Worm (Caenorhabditis elegans) whole organism, L1 larva: ENCODE results near the gene D2096.5.

ENCODE experiments used
- C04F5.9 ChIP-seq: sonication (generic microtip); optimal IDR thresholded peaks from 2 replicates; lab custom pipeline; 2016; ENCODE audit warnings: missing genetic modification characterization, missing compliant biosample characterization
- C16A3.4 ChIP-seq: fragments of 150-350 bp; optimal IDR thresholded peaks from 2 replicates; lab custom pipeline; 2014; ENCODE audit warnings: missing biosample characterization, missing genetic modification characterization
- C34B4.2 ChIP-seq: sonication (generic microtip); optimal IDR thresholded peaks from 2 replicates; lab custom pipeline; 2017; ENCODE audit warnings: mild to moderate bottlenecking, missing genetic modification characterization, missing compliant biosample characterization
- Y116A8C.19 ChIP-seq: sonication (generic microtip); optimal IDR thresholded peaks from 2 replicates; lab custom pipeline; 2016; ENCODE audit warnings: missing compliant biosample characterization, missing genetic modification characterization, borderline replicate concordance
- alr-1 ChIP-seq: fragments of 200-800 bp; sonication (Bioruptor generic); optimal IDR thresholded peaks from 2 replicates; lab custom pipeline; 2018; ENCODE audit warnings: borderline replicate concordance, mild to moderate bottlenecking, missing genetic modification characterization, missing compliant biosample characterization
- aly-2 ChIP-seq: fragments of 150-350 bp; optimal IDR thresholded peaks from 2 replicates; lab custom pipeline; 2014; ENCODE audit warnings: missing biosample characterization, missing genetic modification characterization
- ceh-88 ChIP-seq: fragments of 200-800 bp; sonication (Bioruptor generic); IDR thresholded peaks from 2 replicates; pipeline ENCODE4 v1.3.6; 2022; ENCODE audit warnings: missing genetic modification characterization, missing compliant biosample characterization
- ceh-90 ChIP-seq: sonication (generic microtip); optimal IDR thresholded peaks from 2 replicates; lab custom pipeline; 2016; ENCODE audit warnings: missing genetic modification characterization, missing compliant biosample characterization
- ces-1 ChIP-seq: fragments of 150-350 bp; optimal IDR thresholded peaks from 2 replicates; lab custom pipeline; 2014; ENCODE audit warnings: missing biosample characterization, missing genetic modification reagents, missing genetic modification characterization
- dpl-1 ChIP-seq, 3 experiments: fragments of 150-350 bp in 2 of 3; sonication (generic microtip) in 1 of 3; optimal IDR thresholded peaks; 2 replicates each; lab custom pipeline; 2014 to 2017; ENCODE audit warnings: missing biosample characterization in 3 of 3, missing genetic modification characterization in 3 of 3, missing genetic modification reagents in 3 of 3
- efl-1 ChIP-seq, 4 experiments: fragments of 150-350 bp; optimal IDR thresholded peaks in 3 of 4; peaks in 1 of 4; 1 replicate in 1 of 4; 2 replicates in 3 of 4; lab custom pipeline; 2014; ENCODE audit warnings: missing biosample characterization in 2 of 4, missing genetic modification characterization in 2 of 4, missing genetic modification reagents in 2 of 4
- elt-2 ChIP-seq: sonication (generic microtip); optimal IDR thresholded peaks from 2 replicates; lab custom pipeline; 2016; ENCODE audit warnings: missing genetic modification characterization, mild to moderate bottlenecking, inconsistent platforms, missing compliant biosample characterization, missing genetic modification reagents
- elt-3 ChIP-seq, 6 experiments: fragments of 150-350 bp in 1 of 6; sonication (generic microtip); optimal IDR thresholded peaks; 2 replicates each; lab custom pipeline; 2017 to 2018; ENCODE audit warnings: missing biosample characterization in 6 of 6, missing genetic modification characterization in 6 of 6, inconsistent platforms in 1 of 6
- fkh-8 ChIP-seq: sonication (generic microtip); optimal IDR thresholded peaks from 2 replicates; lab custom pipeline; 2016; ENCODE audit warnings: mild to moderate bottlenecking, missing genetic modification characterization, missing compliant biosample characterization
- hlh-4 ChIP-seq: sonication (generic microtip); optimal IDR thresholded peaks from 2 replicates; lab custom pipeline; 2016; ENCODE audit warnings: mild to moderate bottlenecking, missing genetic modification characterization, missing compliant biosample characterization
- hpl-2 ChIP-seq: fragments of 150-350 bp; optimal IDR thresholded peaks from 2 replicates; lab custom pipeline; 2014; ENCODE audit warnings: missing biosample characterization, missing genetic modification reagents, missing genetic modification characterization
- irx-1 ChIP-seq: sonication (generic microtip); optimal IDR thresholded peaks from 2 replicates; lab custom pipeline; 2016; ENCODE audit warnings: missing genetic modification characterization, missing compliant biosample characterization
- lin-13 ChIP-seq: fragments of 150-350 bp; optimal IDR thresholded peaks from 2 replicates; lab custom pipeline; 2014; ENCODE audit warnings: missing biosample characterization, missing genetic modification reagents, missing genetic modification characterization
- lin-14 ChIP-seq: fragments of 200-800 bp; sonication (Bioruptor generic); optimal IDR thresholded peaks from 2 replicates; lab custom pipeline; 2018; ENCODE audit warnings: mild to moderate bottlenecking, missing genetic modification characterization, moderate library complexity, missing compliant biosample characterization
- lin-15B ChIP-seq: fragments of 150-350 bp; sonication (generic microtip); optimal IDR thresholded peaks from 3 replicates; lab custom pipeline; 2014; ENCODE audit warnings: missing biosample characterization, missing genetic modification characterization
- lin-35 ChIP-seq, 2 experiments: fragments of 150-350 bp; optimal IDR thresholded peaks; 2 replicates each; lab custom pipeline; 2014; ENCODE audit warnings: missing biosample characterization in 2 of 2, missing genetic modification characterization in 2 of 2, missing genetic modification reagents in 2 of 2
- mef-2 ChIP-seq: fragments of 150-350 bp; optimal IDR thresholded peaks from 2 replicates; lab custom pipeline; 2014; ENCODE audit warnings: missing biosample characterization, missing genetic modification characterization
- mep-1 ChIP-seq: fragments of 150-350 bp; optimal IDR thresholded peaks from 2 replicates; lab custom pipeline; 2014; ENCODE audit warnings: missing biosample characterization, missing genetic modification characterization
- nhr-11 ChIP-seq: fragments of 150-350 bp; optimal IDR thresholded peaks from 2 replicates; lab custom pipeline; 2014; ENCODE audit warnings: missing biosample characterization, missing genetic modification characterization
- nhr-237 ChIP-seq: fragments of 150-350 bp; optimal IDR thresholded peaks from 2 replicates; lab custom pipeline; 2014; ENCODE audit warnings: missing biosample characterization, missing genetic modification characterization
- nhr-47 ChIP-seq: sonication (generic microtip); optimal IDR thresholded peaks from 2 replicates; lab custom pipeline; 2016; ENCODE audit warnings: mild to moderate bottlenecking, missing genetic modification characterization, moderate library complexity, missing compliant biosample characterization
- nhr-71 ChIP-seq: sonication (generic microtip); optimal IDR thresholded peaks from 2 replicates; lab custom pipeline; 2016; ENCODE audit warnings: mild to moderate bottlenecking, missing genetic modification characterization, moderate library complexity, missing compliant biosample characterization
- nhr-76 ChIP-seq: sonication (generic microtip); optimal IDR thresholded peaks from 2 replicates; lab custom pipeline; 2017; ENCODE audit warnings: missing biosample characterization, missing genetic modification characterization
- nhr-77 ChIP-seq: fragments of 150-350 bp; optimal IDR thresholded peaks from 2 replicates; lab custom pipeline; 2014; ENCODE audit warnings: missing biosample characterization, missing genetic modification characterization
- nhr-85 ChIP-seq: sonication (generic microtip); peaks from one replicate; lab custom pipeline; 2016; ENCODE audit warnings: missing genetic modification characterization, inconsistent platforms, missing compliant biosample characterization
- nhr-90 ChIP-seq: sonication (generic microtip); optimal IDR thresholded peaks from 2 replicates; lab custom pipeline; 2016; ENCODE audit warnings: mild to moderate bottlenecking, missing genetic modification characterization, missing compliant biosample characterization; ENCODE audit not compliant: poor library complexity
- pag-3 ChIP-seq: sonication (generic microtip); optimal IDR thresholded peaks from 2 replicates; lab custom pipeline; 2017; ENCODE audit warnings: missing genetic modification characterization, mild to moderate bottlenecking, missing compliant biosample characterization, antibody characterized with exemption, borderline replicate concordance; ENCODE audit not compliant: insufficient read depth
- pax-3 ChIP-seq: fragments of 200-800 bp; sonication (Bioruptor generic); optimal IDR thresholded peaks from 2 replicates; lab custom pipeline; 2018; ENCODE audit warnings: mild to moderate bottlenecking, missing genetic modification characterization, moderate library complexity, missing compliant biosample characterization
- skn-1 ChIP-seq: fragments of 150-350 bp; optimal IDR thresholded peaks from 2 replicates; lab custom pipeline; 2014; ENCODE audit warnings: missing biosample characterization, missing genetic modification characterization
- sox-4 ChIP-seq: sonication (generic microtip); optimal IDR thresholded peaks from 2 replicates; lab custom pipeline; 2016; ENCODE audit warnings: missing genetic modification characterization, missing compliant biosample characterization
- sptf-1 ChIP-seq: fragments of 150-350 bp; optimal IDR thresholded peaks from 2 replicates; lab custom pipeline; 2014; ENCODE audit warnings: missing biosample characterization, missing genetic modification characterization
- sup-37 ChIP-seq: fragments of 200-800 bp; sonication (Bioruptor generic); optimal IDR thresholded peaks from 2 replicates; lab custom pipeline; 2018; ENCODE audit warnings: mild to moderate bottlenecking, missing genetic modification characterization, missing compliant biosample characterization
- swsn-7 ChIP-seq: sonication (generic microtip); optimal IDR thresholded peaks from 2 replicates; lab custom pipeline; 2016; ENCODE audit warnings: missing genetic modification characterization, missing compliant biosample characterization
- tbx-2 ChIP-seq: sonication (generic microtip); optimal IDR thresholded peaks from 2 replicates; lab custom pipeline; 2016; ENCODE audit warnings: missing genetic modification characterization, missing compliant biosample characterization
- tlp-1 ChIP-seq: fragments of 150-350 bp; optimal IDR thresholded peaks from 2 replicates; lab custom pipeline; 2014; ENCODE audit warnings: missing biosample characterization, missing genetic modification characterization
- unc-30 ChIP-seq: sonication (generic microtip); optimal IDR thresholded peaks from 2 replicates; lab custom pipeline; 2017; ENCODE audit warnings: missing biosample characterization, missing genetic modification characterization
- unc-62 ChIP-seq: fragments of 150-350 bp; optimal IDR thresholded peaks from 2 replicates; lab custom pipeline; 2014; ENCODE audit warnings: missing biosample characterization, missing genetic modification reagents, missing genetic modification characterization
- unc-98 ChIP-seq: fragments of 200-800 bp; sonication (Bioruptor generic); IDR thresholded peaks from 2 replicates; pipeline ENCODE4 v1.3.6; 2022; ENCODE audit warnings: missing genetic modification characterization, missing compliant biosample characterization
- ztf-11 ChIP-seq, 2 experiments: sonication (generic microtip); optimal IDR thresholded peaks; 2 replicates each; lab custom pipeline; 2016 to 2017; ENCODE audit warnings: missing genetic modification characterization in 2 of 2, missing biosample characterization in 1 of 2, missing compliant biosample characterization in 1 of 2

D2096.5 gene

DNA sequence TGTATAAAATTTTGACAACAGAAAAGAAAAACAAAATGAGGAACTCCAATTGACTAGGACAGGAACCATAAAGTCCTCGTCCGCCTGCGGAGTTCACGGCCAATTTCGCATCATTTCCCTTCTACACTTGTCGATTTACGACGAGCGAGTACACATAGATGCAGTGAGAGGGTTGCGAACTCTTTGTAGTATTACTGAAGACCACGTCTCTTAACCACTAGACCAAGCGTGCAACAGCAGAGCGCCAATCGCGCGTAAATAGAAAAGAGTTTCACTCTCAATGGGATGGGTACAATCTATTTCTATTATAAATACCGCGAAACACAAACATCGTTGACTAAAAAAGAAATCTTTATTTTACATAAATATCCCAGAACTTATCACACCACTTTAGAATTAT lies 15.8 kb upstream of the D2096.5 start (continued):
- TF ChIP-seq C16A3.4 (tag; lab: Kevin White, UChicago) (peak; percentile 87), pag-3 (no peak), nhr-90 (peak; percentile 87), lin-13 (GFP tag; lab: Kevin White, UChicago) (peak; percentile 80), elt-2 (tag; lab: Kevin White, UChicago) (peak; percentile 50), nhr-85 (tag; lab: Kevin White, UChicago) (peak; percentile 81), nhr-237 (tag; lab: Kevin White, UChicago) (peak; percentile 56), swsn-7 (tag; lab: Kevin White, UChicago) (peak; percentile 88), ceh-90 (tag; lab: Kevin White, UChicago) (no peak), tlp-1 (tag; lab: Kevin White, UChicago) (no peak), tbx-2 (tag; lab: Kevin White, UChicago) (peak; percentile 76), aly-2 (tag; lab: Kevin White, UChicago) (peak; percentile 79), lin-35 (GFP tag; optimal IDR thresholded peaks at IDR 0.05; lab: Kevin White, UChicago) (peak; percentile 78 to 88), ceh-88 (peak; percentile 63), unc-98 (no peak), elt-3 (tag; optimal IDR thresholded peaks at IDR 0.05; lab: Kevin White, UChicago) (peak in 2 of 6 experiments; percentile 52 to 55), ztf-11 (tag; optimal IDR thresholded peaks at IDR 0.05; lab: Kevin White, UChicago) (peak in 1 of 2 experiments; percentile 27), lin-14 (GFP tag; lab: Kevin White, UChicago) (peak; percentile 83), unc-62 (GFP tag; lab: Kevin White, UChicago) (no peak), ces-1 (GFP tag; lab: Kevin White, UChicago) (no peak), lin-15B (tag; lab: Kevin White, UChicago) (peak; percentile 32), nhr-77 (tag; lab: Kevin White, UChicago) (peak; percentile 83), pax-3 (peak; percentile 49), fkh-8 (tag; lab: Kevin White, UChicago) (peak; percentile 59), nhr-11 (no peak), irx-1 (tag; lab: Kevin White, UChicago) (peak; percentile 76), efl-1 (optimal IDR thresholded peaks at IDR 0.05; lab: Kevin White, UChicago) (peak; percentile 63 to 75), efl-1 (GFP tag; optimal IDR thresholded peaks at IDR 0.05 in 1 of 2; lab: Kevin White, UChicago) (peak; percentile 56 to 93), sox-4 (tag; lab: Kevin White, UChicago) (peak; percentile 50), hpl-2 (peak; percentile 76), Y116A8C.19 (tag; lab: Kevin White, UChicago) (no peak), nhr-71 (peak; percentile 91), alr-1 (no peak), skn-1 (tag; lab: Kevin White, UChicago) (peak; percentile 67), nhr-47 (peak; percentile 85), sptf-1 (tag; lab: Kevin White, UChicago) (no peak), C04F5.9 (tag; lab: Kevin White, UChicago) (peak; percentile 6), C34B4.2 (tag; lab: Kevin White, UChicago) (no peak), hlh-4 (tag; lab: Kevin White, UChicago) (no peak), unc-30 (tag; lab: Kevin White, UChicago) (no peak), mef-2 (no peak), dpl-1 (GFP tag; optimal IDR thresholded peaks at IDR 0.05; lab: Kevin White, UChicago) (peak; percentile 59 to 67 (median 65)), sup-37 (GFP tag; lab: Kevin White, UChicago) (no peak), mep-1 (tag; lab: Kevin White, UChicago) (peak; percentile 94)

DNA sequence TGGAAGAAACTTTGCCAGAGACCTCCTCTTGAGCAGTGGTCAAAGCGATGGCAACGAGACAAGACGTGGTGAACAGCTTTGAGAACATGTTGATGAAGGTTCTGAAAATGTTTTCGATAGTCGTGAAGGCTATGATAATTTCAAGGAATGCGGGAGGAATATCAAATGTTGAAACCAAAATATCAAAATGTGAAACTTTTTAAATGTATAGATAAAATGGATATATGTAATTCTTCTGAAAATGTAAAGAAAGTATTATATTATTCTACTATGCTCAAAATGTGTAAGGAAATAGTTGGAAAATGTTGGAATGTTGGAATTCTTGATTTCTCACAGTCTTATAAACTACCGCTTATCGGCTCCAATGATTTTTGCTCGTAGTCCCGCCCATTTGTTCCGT lies 9.6 kb upstream of the D2096.5 start, which contains the start of gene D2096.6:
TSS of gene D2096.6 (minus strand) at position 101 of the 400 bp plus-strand sequence.
- TF ChIP-seq nhr-76 (tag; lab: Kevin White, UChicago), result no peak
